Fruit fly (Drosophila melanogaster) whole organism, embryonic: ENCODE data around the gene CG9628.

Source experiments
- ATbp ChIP-seq: fragments of 200-800 bp; sonication (Bioruptor generic); optimal IDR thresholded peaks from 2 replicates; lab custom pipeline; 2017; ENCODE audit warnings: missing biosample characterization, mild to moderate bottlenecking, missing genetic modification characterization, missing genetic modification reagents
- Atf3 ChIP-seq: fragments of 200-800 bp; sonication (Bioruptor generic); optimal IDR thresholded peaks from 3 replicates; lab custom pipeline; 2016; ENCODE audit warnings: missing biosample characterization, missing genetic modification characterization
- CG10321 ChIP-seq: fragments of 200-800 bp; sonication (Bioruptor generic); IDR thresholded peaks from 2 replicates; pipeline ENCODE4 v1.3.6; 2022; ENCODE audit warnings: missing biosample characterization, missing genetic modification characterization
- CG10543 ChIP-seq: fragments of 200-800 bp; sonication (Bioruptor generic); optimal IDR thresholded peaks from 3 replicates; lab custom pipeline; 2017; ENCODE audit warnings: missing biosample characterization, mild to moderate bottlenecking, missing genetic modification characterization, moderate library complexity
- CG14050 ChIP-seq: fragments of 200-800 bp; sonication (Bioruptor generic); IDR thresholded peaks from 3 replicates; pipeline ENCODE4 v1.3.6; 2022; ENCODE audit warnings: missing biosample characterization, missing genetic modification characterization
- CG15514 ChIP-seq: fragments of 200-800 bp; sonication (Bioruptor generic); optimal IDR thresholded peaks from 3 replicates; lab custom pipeline; 2017; ENCODE audit warnings: missing biosample characterization, missing genetic modification characterization, mild to moderate bottlenecking, moderate library complexity, missing genetic modification reagents
- CG15601 ChIP-seq: fragments of 200-800 bp; sonication (Bioruptor generic); optimal IDR thresholded peaks from 3 replicates; lab custom pipeline; 2019; ENCODE audit warnings: missing biosample characterization, mild to moderate bottlenecking, missing genetic modification characterization, moderate library complexity
- CG1647 ChIP-seq: fragments of 200-800 bp; sonication (Bioruptor generic); optimal IDR thresholded peaks from 3 replicates; lab custom pipeline; 2016; ENCODE audit warnings: missing biosample characterization, missing genetic modification characterization
- CG16863 ChIP-seq: fragments of 200-800 bp; sonication (Bioruptor generic); optimal IDR thresholded peaks from 3 replicates; lab custom pipeline; 2016; ENCODE audit warnings: missing biosample characterization, missing genetic modification characterization
- CG17359 ChIP-seq: fragments of 200-800 bp; sonication (Bioruptor generic); optimal IDR thresholded peaks from 3 replicates; lab custom pipeline; 2018; ENCODE audit warnings: missing biosample characterization, mild to moderate bottlenecking, missing genetic modification characterization, moderate library complexity
- CG17361 ChIP-seq: fragments of 200-800 bp; sonication (Bioruptor generic); IDR thresholded peaks from 3 replicates; pipeline ENCODE4 v1.3.6; 2022; ENCODE audit warnings: missing biosample characterization, missing genetic modification characterization
- CG17829 ChIP-seq: fragments of 200-800 bp; optimal IDR thresholded peaks from 2 replicates; lab custom pipeline; 2019; ENCODE audit warnings: missing biosample characterization, mild to moderate bottlenecking, missing genetic modification characterization, moderate library complexity
- CG2678 ChIP-seq: fragments of 200-800 bp; sonication (Bioruptor generic); optimal IDR thresholded peaks from 3 replicates; lab custom pipeline; 2019; ENCODE audit warnings: missing biosample characterization, mild to moderate bottlenecking, missing genetic modification characterization, moderate library complexity
- CG32772 ChIP-seq: fragments of 200-800 bp; sonication (Bioruptor generic); IDR thresholded peaks from 2 replicates; pipeline ENCODE4 v1.3.6; 2022; ENCODE audit warnings: missing biosample characterization, missing genetic modification characterization
- CG3407 ChIP-seq: fragments of 200-800 bp; sonication (Bioruptor generic); optimal IDR thresholded peaks from 2 replicates; lab custom pipeline; 2018; ENCODE audit warnings: missing biosample characterization, mild to moderate bottlenecking, missing genetic modification characterization
- CG3995 ChIP-seq: fragments of 200-800 bp; sonication (Bioruptor generic); optimal IDR thresholded peaks from 3 replicates; lab custom pipeline; 2016; ENCODE audit warnings: missing biosample characterization, missing genetic modification characterization
- CG7987 ChIP-seq: fragments of 200-800 bp; sonication (Bioruptor generic); optimal IDR thresholded peaks from 2 replicates; lab custom pipeline; 2018; ENCODE audit warnings: missing biosample characterization, mild to moderate bottlenecking, missing genetic modification characterization, moderate library complexity
- CG9727 ChIP-seq: fragments of 200-800 bp; sonication (Bioruptor generic); optimal IDR thresholded peaks from 3 replicates; lab custom pipeline; 2017; ENCODE audit warnings: missing biosample characterization, mild to moderate bottlenecking, missing genetic modification characterization
- CG9797 ChIP-seq: fragments of 200-800 bp; sonication (Bioruptor generic); optimal IDR thresholded peaks from 3 replicates; lab custom pipeline; 2018; ENCODE audit warnings: missing biosample characterization, mild to moderate bottlenecking, missing genetic modification characterization
- Chrac-16 ChIP-seq: fragments of 200-800 bp; sonication (Bioruptor generic); optimal IDR thresholded peaks from 3 replicates; lab custom pipeline; 2016; ENCODE audit warnings: missing biosample characterization, missing genetic modification characterization
- Dbx ChIP-seq: fragments of 200-800 bp; sonication (Bioruptor generic); IDR thresholded peaks from 3 replicates; pipeline ENCODE4 v1.3.6; 2022; ENCODE audit warnings: missing biosample characterization, missing genetic modification characterization
- Dek ChIP-seq: fragments of 200-800 bp; sonication (Bioruptor generic); optimal IDR thresholded peaks from 3 replicates; lab custom pipeline; 2019; ENCODE audit warnings: missing biosample characterization, mild to moderate bottlenecking, missing genetic modification characterization, moderate library complexity
- E2f1 ChIP-seq: fragments of 200-800 bp; sonication (Bioruptor generic); IDR thresholded peaks from 2 replicates; pipeline ENCODE4 v1.3.6; 2022; ENCODE audit warnings: missing biosample characterization, missing genetic modification characterization
- E2f2 ChIP-seq: fragments of 200-800 bp; sonication (Bioruptor generic); IDR thresholded peaks from 2 replicates; pipeline ENCODE4 v1.3.6; 2022; ENCODE audit warnings: missing biosample characterization, missing genetic modification characterization
- Fer2 ChIP-seq: fragments of 200-800 bp; sonication (Bioruptor generic); optimal IDR thresholded peaks from 2 replicates; lab custom pipeline; 2018; ENCODE audit warnings: missing biosample characterization, mild to moderate bottlenecking, missing genetic modification characterization, moderate library complexity
- HHEX ChIP-seq: fragments of 200-800 bp; sonication (Bioruptor generic); optimal IDR thresholded peaks from 3 replicates; lab custom pipeline; 2017; ENCODE audit warnings: missing biosample characterization, mild to moderate bottlenecking, missing genetic modification characterization, missing genetic modification reagents
- HLH4C ChIP-seq: fragments of 200-800 bp; sonication (Bioruptor generic); IDR thresholded peaks from 3 replicates; pipeline ENCODE4 v1.3.6; 2022; ENCODE audit warnings: missing biosample characterization, missing genetic modification characterization; ENCODE audit not compliant: partially characterized antibody
- Hmr ChIP-seq: fragments of 200-800 bp; sonication (Bioruptor generic); optimal IDR thresholded peaks from 3 replicates; lab custom pipeline; 2017; ENCODE audit warnings: mild to moderate bottlenecking, missing biosample characterization, missing genetic modification reagents, missing genetic modification characterization
- Kr ChIP-seq: fragments of 200-800 bp; sonication (Bioruptor generic); optimal IDR thresholded peaks from 2 replicates; lab custom pipeline; 2017; ENCODE audit warnings: missing biosample characterization, mild to moderate bottlenecking, missing genetic modification characterization
- Lhr ChIP-seq: fragments of 200-800 bp; sonication (Bioruptor generic); optimal IDR thresholded peaks from 3 replicates; lab custom pipeline; 2017; ENCODE audit warnings: mild to moderate bottlenecking, missing biosample characterization, missing genetic modification reagents, missing genetic modification characterization
- MESR4 ChIP-seq: fragments of 200-800 bp; sonication (Bioruptor generic); optimal IDR thresholded peaks from 2 replicates; lab custom pipeline; 2018; ENCODE audit warnings: missing biosample characterization, mild to moderate bottlenecking, missing genetic modification characterization, moderate library complexity
- Oli ChIP-seq: fragments of 200-800 bp; sonication (Bioruptor generic); optimal IDR thresholded peaks from 2 replicates; lab custom pipeline; 2018; ENCODE audit warnings: missing biosample characterization, mild to moderate bottlenecking, missing genetic modification characterization, moderate library complexity
- Rx ChIP-seq: fragments of 200-800 bp; sonication (Bioruptor generic); IDR thresholded peaks from 2 replicates; pipeline ENCODE4 v1.3.6; 2022; ENCODE audit warnings: missing biosample characterization, missing genetic modification characterization
- Sin3A ChIP-seq: fragments of >200 bp; optimal IDR thresholded peaks from 2 replicates; lab custom pipeline; 2018
- dm ChIP-seq: fragments of 200-800 bp; sonication (Bioruptor generic); optimal IDR thresholded peaks from 3 replicates; lab custom pipeline; 2016; ENCODE audit warnings: missing biosample characterization, missing genetic modification characterization
- dpn ChIP-seq, 2 experiments: fragments of 200-800 bp; sonication (Bioruptor generic); optimal IDR thresholded peaks; 3 replicates each; lab custom pipeline; 2016; ENCODE audit warnings: missing biosample characterization in 2 of 2, missing genetic modification characterization in 2 of 2
- dysf ChIP-seq: fragments of 200-800 bp; sonication (Bioruptor generic); IDR thresholded peaks from 3 replicates; pipeline ENCODE4 v1.3.6; 2022; ENCODE audit warnings: missing biosample characterization, missing genetic modification characterization
- fru ChIP-seq: fragments of >200 bp; optimal IDR thresholded peaks from 2 replicates; lab custom pipeline; 2017
- ftz-f1 ChIP-seq: fragments of 200-800 bp; sonication (Bioruptor generic); optimal IDR thresholded peaks from 2 replicates; lab custom pipeline; 2016; ENCODE audit warnings: missing biosample characterization, missing genetic modification characterization
- gfzf ChIP-seq: fragments of 200-800 bp; sonication (Bioruptor generic); optimal IDR thresholded peaks from 2 replicates; lab custom pipeline; 2016; ENCODE audit warnings: missing biosample characterization, mild to moderate bottlenecking, missing genetic modification characterization, moderate library complexity
- grn ChIP-seq: fragments of 200-800 bp; sonication (Bioruptor generic); optimal IDR thresholded peaks from 3 replicates; lab custom pipeline; 2017; ENCODE audit warnings: missing biosample characterization, missing genetic modification characterization
- hth ChIP-seq: fragments of >200 bp; optimal IDR thresholded peaks from 2 replicates; lab custom pipeline; 2017; ENCODE audit warnings: inconsistent platforms
- insv ChIP-seq, 2 experiments: fragments of 200-800 bp; sonication (Bioruptor generic); optimal IDR thresholded peaks; 3 replicates each; lab custom pipeline; 2016 to 2018; ENCODE audit warnings: missing biosample characterization in 2 of 2, missing genetic modification characterization in 2 of 2
- ken ChIP-seq: fragments of 200-800 bp; sonication (Bioruptor generic); IDR thresholded peaks from 3 replicates; pipeline ENCODE4 v1.3.6; 2022; ENCODE audit warnings: missing biosample characterization, missing genetic modification characterization
- lab ChIP-seq: fragments of 200-800 bp; sonication (Bioruptor generic); optimal IDR thresholded peaks from 3 replicates; lab custom pipeline; 2017; ENCODE audit warnings: missing biosample characterization, missing genetic modification characterization, mild to moderate bottlenecking, moderate library complexity, missing genetic modification reagents
- mam ChIP-seq: fragments of 200-800 bp; sonication (Bioruptor generic); optimal IDR thresholded peaks from 3 replicates; lab custom pipeline; 2016; ENCODE audit warnings: missing biosample characterization, missing genetic modification characterization
- pfk ChIP-seq: fragments of 200-800 bp; sonication (Bioruptor generic); optimal IDR thresholded peaks from 2 replicates; lab custom pipeline; 2018; ENCODE audit warnings: missing biosample characterization, mild to moderate bottlenecking, missing genetic modification characterization, moderate library complexity
- prd ChIP-seq, 3 experiments: fragments of >200 bp in 2 of 3; fragments of 200-800 bp in 1 of 3; sonication (Bioruptor generic) in 1 of 3; optimal IDR thresholded peaks in 2 of 3; IDR thresholded peaks in 1 of 3; 2 replicates in 2 of 3; 3 replicates in 1 of 3; pipeline versions ENCODE4 v1.3.6 to Lab custom; 2017 to 2022; ENCODE audit warnings: missing biosample characterization in 1 of 3, missing genetic modification characterization in 1 of 3
- run ChIP-seq: fragments of 200-800 bp; sonication (Bioruptor generic); optimal IDR thresholded peaks from 3 replicates; lab custom pipeline; 2018; ENCODE audit warnings: missing biosample characterization, mild to moderate bottlenecking, missing genetic modification characterization
- sob ChIP-seq: fragments of 200-800 bp; sonication (Bioruptor generic); IDR thresholded peaks from 2 replicates; pipeline ENCODE4 v1.3.6; 2022; ENCODE audit warnings: missing biosample characterization, missing genetic modification characterization
- tll ChIP-seq, 2 experiments: fragments of 200-800 bp in 1 of 2; fragments of >200 bp in 1 of 2; sonication (Bioruptor generic) in 1 of 2; optimal IDR thresholded peaks; 2 replicates each; lab custom pipeline; 2017 to 2019; ENCODE audit warnings: missing biosample characterization in 2 of 2, missing genetic modification characterization in 2 of 2, mild to moderate bottlenecking in 1 of 2, moderate library complexity in 1 of 2
- ttk ChIP-seq: fragments of 200-800 bp; sonication (Bioruptor generic); IDR thresholded peaks from 2 replicates; pipeline ENCODE4 v2.1.2; 2022; ENCODE audit warnings: missing biosample characterization, missing genetic modification characterization

The CG9628 gene

dm6 chr3L:14650348-14650747 is 27.8 kb downstream of the CG9628 start (continued):
- TF ChIP-seq CG32772, result no peak
- TF ChIP-seq Dek, result no peak
- TF ChIP-seq gfzf, result no peak
- no peak for TF ChIP-seq E2f2 (GFP tag; lab: Robert Waterston, UW)
- TF ChIP-seq CG10321 (GFP tag; lab: Robert Waterston, UW), result no peak
- no peak for TF ChIP-seq dpn (GFP tag; optimal IDR thresholded peaks at IDR 0.05; lab: Kevin White, UChicago)
- TF ChIP-seq dysf (GFP tag; lab: Robert Waterston, UW), result no peak
- no peak for TF ChIP-seq E2f1 (GFP tag; lab: Robert Waterston, UW)
- TF ChIP-seq ken, result no peak
- TF ChIP-seq ttk (GFP tag; lab: Robert Waterston, UW), result no peak
- TF ChIP-seq CG9797 (GFP tag; lab: Kevin White, UChicago), result no peak
- TF ChIP-seq MESR4 (GFP tag; lab: Kevin White, UChicago), result no peak
- no peak for TF ChIP-seq Oli
- TF ChIP-seq lab, result peak; percentile 75
- no peak for TF ChIP-seq HLH4C (GFP tag; lab: Robert Waterston, UW)
- no peak for TF ChIP-seq CG3407 (GFP tag; lab: Kevin White, UChicago)
- TF ChIP-seq Rx (GFP tag; lab: Robert Waterston, UW), result no peak
- TF ChIP-seq CG10543 (GFP tag; lab: Kevin White, UChicago), result peak; percentile 4
- TF ChIP-seq grn (GFP tag; lab: Kevin White, UChicago), result peak; percentile 62
- TF ChIP-seq sob, result no peak
- TF ChIP-seq mam (GFP tag; lab: Kevin White, UChicago), result no peak
- no peak for TF ChIP-seq prd (optimal IDR thresholded peaks at IDR 0.05; lab: Kevin White, UChicago)
- no peak for TF ChIP-seq prd (GFP tag; IDR thresholded peaks at IDR 0.05; lab: Robert Waterston, UW)
- TF ChIP-seq CG14050 (GFP tag; lab: Robert Waterston, UW), result no peak
- TF ChIP-seq Fer2 (tag; lab: Kevin White, UChicago), result no peak
- no peak for TF ChIP-seq dm (GFP tag; lab: Kevin White, UChicago)
- TF ChIP-seq Sin3A (lab: Kevin White, UChicago), result no peak
- no peak for TF ChIP-seq Atf3
- TF ChIP-seq Kr, result no peak
- TF ChIP-seq CG15514, result no peak
- TF ChIP-seq insv (GFP tag; optimal IDR thresholded peaks at IDR 0.05; lab: Kevin White, UChicago), result no peak
- no peak for TF ChIP-seq ftz-f1 (GFP tag; lab: Kevin White, UChicago)
- TF ChIP-seq Lhr (GFP tag; lab: Kevin White, UChicago), result no peak
- no peak for TF ChIP-seq CG9727 (GFP tag; lab: Kevin White, UChicago)
- TF ChIP-seq HHEX, result no peak
- no peak for TF ChIP-seq CG17829 (tag; lab: Kevin White, UChicago)
- no peak for TF ChIP-seq pfk
- no peak for TF ChIP-seq CG1647 (GFP tag; lab: Kevin White, UChicago)
- no peak for TF ChIP-seq CG16863 (GFP tag; lab: Kevin White, UChicago)
- TF ChIP-seq tll (GFP tag; optimal IDR thresholded peaks at IDR 0.05; lab: Kevin White, UChicago), result no peak
- TF ChIP-seq Dbx (GFP tag; lab: Robert Waterston, UW), result no peak
- no peak for TF ChIP-seq run (tag; lab: Kevin White, UChicago)
- no peak for TF ChIP-seq CG7987
- peak; percentile 6 for TF ChIP-seq ATbp (GFP tag; lab: Kevin White, UChicago)
- TF ChIP-seq hth (lab: Kevin White, UChicago), result no peak
- no peak for TF ChIP-seq fru (lab: Kevin White, UChicago)
- TF ChIP-seq CG17359, result peak; percentile 14
- TF ChIP-seq CG3995 (GFP tag; lab: Kevin White, UChicago), result no peak
- TF ChIP-seq CG15601 (tag; lab: Kevin White, UChicago), result peak; percentile 25
- no peak for TF ChIP-seq CG2678 (tag; lab: Kevin White, UChicago)
- TF ChIP-seq Hmr (GFP tag; lab: Kevin White, UChicago), result no peak
- TF ChIP-seq Chrac-16 (GFP tag; lab: Kevin White, UChicago), result no peak
- TF ChIP-seq CG17361 (GFP tag; lab: Robert Waterston, UW), result 0 out of 3 replicates have a peak, but pooled peaks have one; percentile 20
